Fruit fly (Drosophila melanogaster): ENCODE results near the gene CG33285.

Gene CG33285

dm6 chr3L:21056792-21057567, 31.8 kb downstream of the CG33285 start (continued):
- TF ChIP-seq gfzf (GFP tag; optimal IDR thresholded peaks at IDR 0.05): no peak
- peak; percentile 66 for TF ChIP-seq kay (GFP tag; optimal IDR thresholded peaks at IDR 0.05)
- TF ChIP-seq CG9215 (GFP tag; IDR thresholded peaks at IDR 0.05): no peak
- peak; percentile 17; the same call in 1 of the 2 replicates for TF ChIP-seq CG13287 (GFP tag; IDR thresholded peaks at IDR 0.05; ENCODE audit: partially characterized antibody)
- TF ChIP-seq p53 (GFP tag; optimal IDR thresholded peaks at IDR 0.05): no peak
- 0 out of 2 replicates have a peak, but pooled peaks have one; percentile 15 for TF ChIP-seq E2f1 (GFP tag; IDR thresholded peaks at IDR 0.05)
- TF ChIP-seq CG12659 (GFP tag; optimal IDR thresholded peaks at IDR 0.05): peak; percentile 22
- no peak for TF ChIP-seq Mes4 (GFP tag; optimal IDR thresholded peaks at IDR 0.05)
- TF ChIP-seq CG10543 (GFP tag; optimal IDR thresholded peaks at IDR 0.05): peak; percentile 70
- no peak for TF ChIP-seq al (GFP tag; IDR thresholded peaks at IDR 0.05)
- peak; percentile 25 for TF ChIP-seq Ssrp (tag; optimal IDR thresholded peaks at IDR 0.05)
- peak; percentile 78 for TF ChIP-seq twi (tag; optimal IDR thresholded peaks at IDR 0.05)
- TF ChIP-seq CG11093 (GFP tag; IDR thresholded peaks at IDR 0.05): no peak
- peak; percentile 47 for TF ChIP-seq CG2678 (tag; optimal IDR thresholded peaks at IDR 0.05)
- no peak for TF ChIP-seq nmo (GFP tag; optimal IDR thresholded peaks at IDR 0.05)
- no peak for TF ChIP-seq CkIIα-i1 (GFP tag; IDR thresholded peaks at IDR 0.05)
- 0 out of 2 replicates have a peak, but pooled peaks have one; percentile 18 for TF ChIP-seq ttk (GFP tag; IDR thresholded peaks at IDR 0.05)
- TF ChIP-seq wek (GFP tag; optimal IDR thresholded peaks at IDR 0.05): no peak
- no peak for TF ChIP-seq jumu (GFP tag; optimal IDR thresholded peaks at IDR 0.05)
- TF ChIP-seq B-H2 (GFP tag; optimal IDR thresholded peaks at IDR 0.05): peak; percentile 26
- peak; percentile 24; the same call in 1 of the 2 replicates for TF ChIP-seq HLH3B (GFP tag; IDR thresholded peaks at IDR 0.05)
- TF ChIP-seq slbo (GFP tag; IDR thresholded peaks at IDR 0.05): peak; percentile 62
- TF ChIP-seq Xrp1 (GFP tag; IDR thresholded peaks at IDR 0.05): peak; percentile 25; the same call in 1 of the 2 replicates
- TF ChIP-seq CG11398 (GFP tag; optimal IDR thresholded peaks at IDR 0.05): peak; percentile 28
- peak; percentile 48; the same call in 1 of the 3 replicates for TF ChIP-seq Dbx (GFP tag; IDR thresholded peaks at IDR 0.05)
- peak; percentile 3 for TF ChIP-seq dmrt99B (tag; optimal IDR thresholded peaks at IDR 0.05)
- peak; percentile 27; the same call in 1 of the 2 replicates for TF ChIP-seq CG14441 (GFP tag; IDR thresholded peaks at IDR 0.05)
- peak; percentile 24 for TF ChIP-seq shn (GFP tag; optimal IDR thresholded peaks at IDR 0.05)
- peak; percentile 4 for TF ChIP-seq bab2 (GFP tag; optimal IDR thresholded peaks at IDR 0.05)
- 0 out of 4 replicates have a peak, but pooled peaks have one; percentile 3 for TF ChIP-seq Gug (GFP tag; IDR thresholded peaks at IDR 0.05)
- peak; percentile 26 for TF ChIP-seq Sox102F (GFP tag; optimal IDR thresholded peaks at IDR 0.05)
- TF ChIP-seq tio (GFP tag; optimal IDR thresholded peaks at IDR 0.05): peak; percentile 23
- no peak for TF ChIP-seq chif (GFP tag; optimal IDR thresholded peaks at IDR 0.05)
- no peak for TF ChIP-seq vnd (GFP tag; IDR thresholded peaks at IDR 0.05; ENCODE audit: partially characterized antibody)
- peak; percentile 15 for TF ChIP-seq CG10979 (tag; optimal IDR thresholded peaks at IDR 0.05)
- peak; percentile 35; the same call in 1 of the 2 replicates for TF ChIP-seq Rfx (GFP tag; IDR thresholded peaks at IDR 0.05)
- TF ChIP-seq CG7357 (GFP tag; IDR thresholded peaks at IDR 0.05): no peak
- TF ChIP-seq ranshi (GFP tag; IDR thresholded peaks at IDR 0.05): no peak
- no peak for TF ChIP-seq Dad (GFP tag; optimal IDR thresholded peaks at IDR 0.05)
- no peak for TF ChIP-seq ac (GFP tag; optimal IDR thresholded peaks at IDR 0.05)
- TF ChIP-seq oc (tag; optimal IDR thresholded peaks at IDR 0.05): peak; percentile 70
- peak; percentile 32 for TF ChIP-seq CG30403 (GFP tag; optimal IDR thresholded peaks at IDR 0.05)
- TF ChIP-seq H2.0 (GFP tag; IDR thresholded peaks at IDR 0.05): 0 out of 2 replicates have a peak, but pooled peaks have one; percentile 17
- no peak for TF ChIP-seq Poxn (GFP tag; IDR thresholded peaks at IDR 0.05)
- no peak for TF ChIP-seq CG12219 (GFP tag; optimal IDR thresholded peaks at IDR 0.05)
- TF ChIP-seq CG18262 (tag; optimal IDR thresholded peaks at IDR 0.05): peak; percentile 9
- TF ChIP-seq CG2120 (GFP tag; optimal IDR thresholded peaks at IDR 0.05): peak; percentile 47
- peak; percentile 41 for TF ChIP-seq cg (GFP tag; optimal IDR thresholded peaks at IDR 0.05)
- no peak for TF ChIP-seq klu (GFP tag; IDR thresholded peaks at IDR 0.05)

Measured in whole organism, embryonic.